Fruit fly (Drosophila melanogaster): ENCODE results near the gene plum.

DNA sequence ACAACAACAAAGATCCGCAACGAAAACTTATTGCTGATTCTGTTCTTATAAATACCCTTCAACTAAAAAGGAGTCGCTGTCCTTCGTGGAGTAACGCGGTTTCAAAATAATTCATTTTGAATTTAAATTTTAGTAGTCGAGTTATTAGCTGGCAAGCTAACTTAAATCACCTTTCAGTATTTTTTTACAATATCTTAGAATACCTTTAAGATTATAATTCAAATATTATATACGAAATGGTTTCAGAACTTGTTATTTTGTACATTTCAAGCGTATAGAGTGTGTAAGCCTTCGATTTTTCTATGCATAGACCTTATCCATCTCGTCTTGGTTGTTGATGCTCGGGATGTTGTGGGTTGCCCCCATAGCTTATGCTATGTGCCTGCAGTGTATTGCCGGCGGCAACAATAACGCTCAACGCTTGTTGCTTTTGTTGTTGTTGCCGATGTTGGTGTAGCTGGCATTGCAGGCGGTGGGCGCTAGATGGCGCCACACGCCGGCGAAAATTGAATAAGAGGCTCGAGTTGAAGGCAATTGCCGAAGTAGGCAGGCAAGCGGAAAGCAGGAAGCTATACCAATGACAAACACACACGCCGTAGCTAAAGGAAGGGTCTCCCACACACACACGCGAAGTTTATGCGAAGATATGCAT lies 5.6 kb downstream of the plum start:
- TF ChIP-seq CG11617 (GFP tag; optimal IDR thresholded peaks at IDR 0.05) = no peak
- no peak for TF ChIP-seq CG7101 (tag; optimal IDR thresholded peaks at IDR 0.05)
- TF ChIP-seq cnc (optimal IDR thresholded peaks at IDR 0.05) = no peak
- no peak for TF ChIP-seq CG7045 (GFP tag; optimal IDR thresholded peaks at IDR 0.05)
- no peak for TF ChIP-seq CG5204 (GFP tag; optimal IDR thresholded peaks at IDR 0.05)

Measured in whole organism, adult.